Worm (Caenorhabditis elegans): ENCODE results near the gene ints-13.

The ints-13 gene

ce11 chrIV:192046-192445, 45.2 kb downstream of the ints-13 start, which contains the start of gene Y38C1AA.12:
Gene Y38C1AA.12, plus strand, starts transcription at chrIV:192256.
- no peak for TF ChIP-seq ceh-32 (tag; optimal IDR thresholded peaks at IDR 0.05; ENCODE audit: poor library complexity)
- 0 out of 2 replicates have a peak, but pooled peaks have one; percentile 10 for TF ChIP-seq vab-7 (GFP tag; IDR thresholded peaks at IDR 0.05)
- TF ChIP-seq ceh-44 (GFP tag; IDR thresholded peaks at IDR 0.05): peak; percentile 58; the same call in 1 of the 2 replicates
- TF ChIP-seq unc-130 (GFP tag; optimal IDR thresholded peaks at IDR 0.05): peak; percentile 90
- no peak for TF ChIP-seq madf-5 (GFP tag; IDR thresholded peaks at IDR 0.05)
- TF ChIP-seq fkh-10 (GFP tag; optimal IDR thresholded peaks at IDR 0.05): peak; percentile 53
- TF ChIP-seq daf-12 (tag; optimal IDR thresholded peaks at IDR 0.05): no peak
- TF ChIP-seq aha-1 (tag): no peak
- TF ChIP-seq nhr-42 (GFP tag; IDR thresholded peaks at IDR 0.05): no peak
- peak; percentile 16 for TF ChIP-seq ama-1 (optimal IDR thresholded peaks at IDR 0.05)
- TF ChIP-seq ceh-82 (tag; optimal IDR thresholded peaks at IDR 0.05): no peak
- no peak for TF ChIP-seq ceh-20 (GFP tag; IDR thresholded peaks at IDR 0.05)
- no peak for TF ChIP-seq spr-3 (GFP tag; optimal IDR thresholded peaks at IDR 0.05)
- TF ChIP-seq F37D6.2 (tag; optimal IDR thresholded peaks at IDR 0.05): peak; percentile 48
- peak; percentile 56 for TF ChIP-seq duxl-1 (tag; optimal IDR thresholded peaks at IDR 0.05; ENCODE audit: poor library complexity)
- no peak for TF ChIP-seq unc-62 (GFP tag; optimal IDR thresholded peaks at IDR 0.05 in 1 of 2)
- no peak for TF ChIP-seq unc-62 (tag; optimal IDR thresholded peaks at IDR 0.05)
- peak; percentile 23 for TF ChIP-seq ztf-7 (tag; optimal IDR thresholded peaks at IDR 0.05)
- peak; percentile 66 for TF ChIP-seq mep-1 (tag; optimal IDR thresholded peaks at IDR 0.05)
- TF ChIP-seq snpc-1.2 (GFP tag; IDR thresholded peaks at IDR 0.05): no peak
- TF ChIP-seq hlh-30 (tag; optimal IDR thresholded peaks at IDR 0.05; ENCODE audit: insufficient read depth): peak; percentile 37
- no peak for TF ChIP-seq dmd-8 (GFP tag; IDR thresholded peaks at IDR 0.05)
- peak in 1 of 2 experiments; percentile 92 for TF ChIP-seq hif-1 (tag; optimal IDR thresholded peaks at IDR 0.05)
- TF ChIP-seq F10B5.3 (tag; optimal IDR thresholded peaks at IDR 0.05): no peak
- TF ChIP-seq dpl-1 (GFP tag; optimal IDR thresholded peaks at IDR 0.05): peak; percentile 75
- no peak for TF ChIP-seq mxl-3 (GFP tag; optimal IDR thresholded peaks at IDR 0.05)
- TF ChIP-seq ceh-62 (tag; optimal IDR thresholded peaks at IDR 0.05): no peak
- TF ChIP-seq nhr-102 (tag; optimal IDR thresholded peaks at IDR 0.05): peak; percentile 57
- TF ChIP-seq zip-2 (tag; optimal IDR thresholded peaks at IDR 0.05): no peak
- no peak for TF ChIP-seq lin-39 (tag; optimal IDR thresholded peaks at IDR 0.05)
- TF ChIP-seq nhr-11 (tag; optimal IDR thresholded peaks at IDR 0.05): no peak
- TF ChIP-seq fos-1 (tag; optimal IDR thresholded peaks at IDR 0.05): no peak
- no peak for TF ChIP-seq ZK546.5 (tag; optimal IDR thresholded peaks at IDR 0.05)
- 0 out of 2 replicates have a peak, but pooled peaks have one; percentile 44 for TF ChIP-seq hmg-1.1 (GFP tag; IDR thresholded peaks at IDR 0.05)
- 0 out of 2 replicates have a peak, but pooled peaks have one; percentile 18 for TF ChIP-seq ctbp-1 (GFP tag; IDR thresholded peaks at IDR 0.05)
- TF ChIP-seq daf-16 (GFP tag; optimal IDR thresholded peaks at IDR 0.05): peak; percentile 51 to 62
- TF ChIP-seq daf-16 (tag; optimal IDR thresholded peaks at IDR 0.05): peak; percentile 74
- TF ChIP-seq F26F4.8 (GFP tag; conservative IDR thresholded peaks at IDR 0.05): no peak
- TF ChIP-seq madf-9 (GFP tag; conservative IDR thresholded peaks at IDR 0.05): peak; percentile 67
- TF ChIP-seq mes-2 (tag; optimal IDR thresholded peaks at IDR 0.05; ENCODE audit: poor library complexity, severe bottlenecking): peak; percentile 99
- TF ChIP-seq tra-1 (GFP tag; IDR thresholded peaks at IDR 0.05): 0 out of 2 replicates have a peak, but pooled peaks have one; percentile 47
- no peak; the same call in 1 of the 2 replicates for TF ChIP-seq php-3 (GFP tag; IDR thresholded peaks at IDR 0.05)
- TF ChIP-seq snpc-4 (tag; optimal IDR thresholded peaks at IDR 0.05): no peak
- TF ChIP-seq lin-1 (GFP tag; IDR thresholded peaks at IDR 0.05): peak; percentile 22; the same call in 1 of the 2 replicates
- TF ChIP-seq arid-1 (GFP tag; conservative IDR thresholded peaks at IDR 0.05): no peak
- TF ChIP-seq lsy-2 (tag; optimal IDR thresholded peaks at IDR 0.05): peak in 1 of 2 experiments; percentile 85
- peak; percentile 30; the same call in 1 of the 2 replicates for TF ChIP-seq pha-4 (GFP tag; IDR thresholded peaks at IDR 0.05)
- no peak for TF ChIP-seq pha-4 (tag; optimal IDR thresholded peaks at IDR 0.05)
- peak; percentile 27 for TF ChIP-seq nhr-28 (tag; optimal IDR thresholded peaks at IDR 0.05)
- no peak for TF ChIP-seq attf-4 (tag; optimal IDR thresholded peaks at IDR 0.05)
- TF ChIP-seq dve-1 (tag; optimal IDR thresholded peaks at IDR 0.05; ENCODE audit: insufficient read depth): peak; percentile 57
- peak; percentile 95 for TF ChIP-seq ZK337.2 (GFP tag; IDR thresholded peaks at IDR 0.05)
